Worm (Caenorhabditis elegans) whole organism, L1 larva: ENCODE measurements around the gene T19D12.10.
A peak's percentile ranks its signal among the peaks of the same experiment; 100 is the strongest.

Source experiments
- F16B12.6 ChIP-seq: fragments of 150-350 bp; optimal IDR thresholded peaks from 2 replicates; lab custom pipeline; 2014; ENCODE audit warnings: missing biosample characterization, missing genetic modification characterization
- ceh-82 ChIP-seq, 3 experiments: fragments of 150-350 bp in 1 of 3; sonication (generic microtip) in 2 of 3; optimal IDR thresholded peaks; 2 replicates each; lab custom pipeline; 2014 to 2017; ENCODE audit warnings: missing biosample characterization in 3 of 3, missing genetic modification characterization in 3 of 3
- efl-3 ChIP-seq: fragments of 200-800 bp; sonication (Bioruptor generic); optimal IDR thresholded peaks from 2 replicates; lab custom pipeline; 2018; ENCODE audit warnings: mild to moderate bottlenecking, missing genetic modification characterization, missing compliant biosample characterization
- egl-27 ChIP-seq, 2 experiments: fragments of 150-350 bp in 1 of 2; sonication (generic microtip); optimal IDR thresholded peaks; 3 replicates each; lab custom pipeline; 2017 to 2018; ENCODE audit warnings: missing biosample characterization in 2 of 2, missing genetic modification characterization in 2 of 2, missing genetic modification reagents in 2 of 2
- elt-2 ChIP-seq: sonication (generic microtip); optimal IDR thresholded peaks from 2 replicates; lab custom pipeline; 2016; ENCODE audit warnings: missing genetic modification characterization, mild to moderate bottlenecking, inconsistent platforms, missing compliant biosample characterization, missing genetic modification reagents
- mdl-1 ChIP-seq, 2 experiments: fragments of 150-350 bp; optimal IDR thresholded peaks; 2 replicates each; lab custom pipeline; 2014 to 2017; ENCODE audit warnings: missing biosample characterization in 2 of 2, missing genetic modification characterization in 2 of 2, inconsistent platforms in 1 of 2
- swsn-7 ChIP-seq: sonication (generic microtip); optimal IDR thresholded peaks from 2 replicates; lab custom pipeline; 2016; ENCODE audit warnings: missing genetic modification characterization, missing compliant biosample characterization
- unc-62 ChIP-seq: fragments of 150-350 bp; optimal IDR thresholded peaks from 2 replicates; lab custom pipeline; 2014; ENCODE audit warnings: missing biosample characterization, missing genetic modification reagents, missing genetic modification characterization

- TF ChIP-seq swsn-7 (no peak), unc-62 (GFP tag; lab: Kevin White, UChicago) (no peak), egl-27 (tag; optimal IDR thresholded peaks at IDR 0.05; lab: Kevin White, UChicago) (no peak), elt-2 (peak; percentile 72), ceh-82 (tag; optimal IDR thresholded peaks at IDR 0.05; lab: Kevin White, UChicago) (no peak), F16B12.6 (tag; lab: Kevin White, UChicago) (no peak), mdl-1 (tag; optimal IDR thresholded peaks at IDR 0.05; lab: Kevin White, UChicago) (no peak), efl-3 (GFP tag; lab: Kevin White, UChicago) (no peak)
Observed at ce11 chrII:6612544-6612943, 46.1 kb downstream of the T19D12.10 start.
